Worm (Caenorhabditis elegans): Measurements from ENCODE around the gene daf-41.
A peak's percentile ranks its signal among the peaks of the same experiment; 100 is the strongest.

daf-41 gene

DNA sequence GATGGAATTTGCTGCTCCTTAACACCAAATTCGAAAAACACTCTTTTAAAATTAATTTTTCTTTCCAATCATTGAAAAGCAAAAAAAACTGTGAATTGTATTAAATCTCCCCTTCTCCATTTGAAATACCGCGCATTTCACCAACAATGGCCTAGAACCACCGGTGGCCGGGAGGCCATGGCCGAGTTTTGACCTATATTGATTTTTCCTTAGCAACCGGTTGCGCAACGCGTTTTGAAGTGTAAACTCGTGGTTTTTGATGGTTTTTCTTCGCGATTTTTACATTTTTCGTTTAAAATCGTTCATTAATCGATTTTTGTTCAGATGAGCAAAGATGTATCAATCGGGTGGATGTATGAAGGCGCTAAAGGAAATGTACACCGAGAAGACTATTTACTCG is 33.7 kb upstream of the daf-41 start, which contains the start of gene mog-3 (continued):
- TF ChIP-seq swsn-7 (tag; optimal IDR thresholded peaks at IDR 0.05) (peak; percentile 65), tbx-2 (tag; optimal IDR thresholded peaks at IDR 0.05) (peak; percentile 84), Y116A8C.19 (tag; optimal IDR thresholded peaks at IDR 0.05; ENCODE audit: borderline replicate concordance) (peak; percentile 30), hlh-17 (GFP tag; optimal IDR thresholded peaks at IDR 0.05; ENCODE audit: borderline replicate concordance) (no peak), nhr-20 (tag; optimal IDR thresholded peaks at IDR 0.05) (peak; percentile 69), ceh-90 (tag; optimal IDR thresholded peaks at IDR 0.05) (peak; percentile 90), mdl-1 (tag; optimal IDR thresholded peaks at IDR 0.05) (peak in 1 of 2 experiments; percentile 32), fkh-10 (GFP tag; optimal IDR thresholded peaks at IDR 0.05) (no peak), isw-1 (GFP tag; IDR thresholded peaks at IDR 0.05) (peak; percentile 65), egl-13 (tag; optimal IDR thresholded peaks at IDR 0.05) (peak; percentile 74), nhr-76 (tag; optimal IDR thresholded peaks at IDR 0.05) (no peak), nhr-90 (tag; optimal IDR thresholded peaks at IDR 0.05; ENCODE audit: poor library complexity) (peak; percentile 81), irx-1 (tag; optimal IDR thresholded peaks at IDR 0.05) (peak; percentile 72), alr-1 (tag; optimal IDR thresholded peaks at IDR 0.05; ENCODE audit: borderline replicate concordance) (no peak), ceh-63 (GFP tag; optimal IDR thresholded peaks at IDR 0.05) (no peak), nhr-11 (tag; optimal IDR thresholded peaks at IDR 0.05) (no peak), sox-4 (tag; optimal IDR thresholded peaks at IDR 0.05) (peak; percentile 69), ceh-88 (GFP tag; IDR thresholded peaks at IDR 0.05) (no peak), zip-4 (GFP tag; optimal IDR thresholded peaks at IDR 0.05) (no peak), tlp-1 (tag; optimal IDR thresholded peaks at IDR 0.05) (no peak), efl-3 (GFP tag; optimal IDR thresholded peaks at IDR 0.05) (peak; percentile 49), blmp-1 (tag; optimal IDR thresholded peaks at IDR 0.05) (peak; percentile 47), F16B12.6 (tag; optimal IDR thresholded peaks at IDR 0.05) (no peak), nhr-77 (tag; optimal IDR thresholded peaks at IDR 0.05) (no peak), hlh-4 (tag; optimal IDR thresholded peaks at IDR 0.05) (no peak), C34B4.2 (tag; optimal IDR thresholded peaks at IDR 0.05) (no peak), mef-2 (tag; optimal IDR thresholded peaks at IDR 0.05) (no peak), lin-14 (GFP tag; optimal IDR thresholded peaks at IDR 0.05) (peak; percentile 58), jun-1 (tag; optimal IDR thresholded peaks at IDR 0.05) (no peak), ama-1 (optimal IDR thresholded peaks at IDR 0.05) (no peak), nhr-19 (GFP tag; conservative IDR thresholded peaks at IDR 0.05) (peak; percentile 69), lin-15B (tag; optimal IDR thresholded peaks at IDR 0.05) (peak; percentile 7), fkh-8 (tag; optimal IDR thresholded peaks at IDR 0.05) (peak; percentile 74), nhr-71 (tag; optimal IDR thresholded peaks at IDR 0.05) (peak; percentile 83), ces-1 (GFP tag; optimal IDR thresholded peaks at IDR 0.05) (no peak), nhr-237 (tag; optimal IDR thresholded peaks at IDR 0.05) (no peak), snpc-4 (tag; optimal IDR thresholded peaks at IDR 0.05) (peak; percentile 21), ceh-82 (tag; optimal IDR thresholded peaks at IDR 0.05) (peak; percentile 11 to 66 (median 11)), mep-1 (tag; optimal IDR thresholded peaks at IDR 0.05) (peak; percentile 74), hpl-2 (GFP tag; optimal IDR thresholded peaks at IDR 0.05) (no peak), pag-3 (tag; optimal IDR thresholded peaks at IDR 0.05; ENCODE audit: borderline replicate concordance, insufficient read depth) (peak; percentile 55), aly-2 (tag; optimal IDR thresholded peaks at IDR 0.05) (no peak), fkh-4 (tag; optimal IDR thresholded peaks at IDR 0.05; ENCODE audit: borderline replicate concordance) (peak; percentile 82), sptf-1 (tag; optimal IDR thresholded peaks at IDR 0.05) (no peak), snu-23 (GFP tag; optimal IDR thresholded peaks at IDR 0.05) (peak; percentile 73), egl-27 (tag; optimal IDR thresholded peaks at IDR 0.05) (no peak), lir-3 (tag; optimal IDR thresholded peaks at IDR 0.05; ENCODE audit: poor library complexity) (peak; percentile 90), rnt-1 (tag; optimal IDR thresholded peaks at IDR 0.05) (peak; percentile 98), ceh-8 (GFP tag; optimal IDR thresholded peaks at IDR 0.05) (no peak), grh-1 (GFP tag; IDR thresholded peaks at IDR 0.05) (no peak), unc-62 (GFP tag; optimal IDR thresholded peaks at IDR 0.05) (no peak), vab-15 (tag; optimal IDR thresholded peaks at IDR 0.05) (peak; percentile 55), aha-1 (tag; optimal IDR thresholded peaks at IDR 0.05) (no peak)
